Fruit fly (Drosophila melanogaster) whole organism, embryonic: ENCODE data around the gene MED15.
A peak's percentile ranks its signal among the peaks of the same experiment; 100 is the strongest.

Source experiments
- CG13123 ChIP-seq: fragments of 200-800 bp; sonication (Bioruptor generic); optimal IDR thresholded peaks from 2 replicates; lab custom pipeline; 2016; ENCODE audit warnings: missing biosample characterization, missing genetic modification characterization
- CG13296 ChIP-seq: fragments of 200-800 bp; sonication (Bioruptor generic); optimal IDR thresholded peaks from 3 replicates; lab custom pipeline; 2018; ENCODE audit warnings: missing biosample characterization, mild to moderate bottlenecking, missing genetic modification characterization
- CG13894 ChIP-seq: fragments of 200-800 bp; sonication (Bioruptor generic); optimal IDR thresholded peaks from 3 replicates; lab custom pipeline; 2018; ENCODE audit warnings: missing biosample characterization, mild to moderate bottlenecking, missing genetic modification characterization, moderate library complexity
- CG14965 ChIP-seq: fragments of 200-800 bp; sonication (Bioruptor generic); optimal IDR thresholded peaks from 2 replicates; lab custom pipeline; 2016; ENCODE audit warnings: missing biosample characterization, missing genetic modification characterization, borderline replicate concordance
- CG17568 ChIP-seq: fragments of 200-800 bp; sonication (Bioruptor generic); optimal IDR thresholded peaks from 2 replicates; lab custom pipeline; 2018; ENCODE audit warnings: missing biosample characterization, mild to moderate bottlenecking, missing genetic modification characterization, moderate library complexity
- CG17912 ChIP-seq: fragments of 200-800 bp; sonication (Bioruptor generic); optimal IDR thresholded peaks from 2 replicates; lab custom pipeline; 2018; ENCODE audit warnings: missing biosample characterization, mild to moderate bottlenecking, missing genetic modification characterization
- CG1792 ChIP-seq: fragments of 200-800 bp; sonication (Bioruptor generic); optimal IDR thresholded peaks from 2 replicates; lab custom pipeline; 2016; ENCODE audit warnings: missing biosample characterization, missing genetic modification characterization
- CG1832 ChIP-seq: fragments of 200-800 bp; sonication (Bioruptor generic); optimal IDR thresholded peaks from 2 replicates; lab custom pipeline; 2017; ENCODE audit warnings: missing biosample characterization, mild to moderate bottlenecking, missing genetic modification characterization, inconsistent platforms
- CG2712 ChIP-seq: fragments of 200-800 bp; optimal IDR thresholded peaks from 3 replicates; lab custom pipeline; 2019; ENCODE audit warnings: missing biosample characterization, mild to moderate bottlenecking, missing genetic modification characterization, moderate library complexity
- CG4820 ChIP-seq: fragments of 200-800 bp; sonication (Bioruptor generic); optimal IDR thresholded peaks from 3 replicates; lab custom pipeline; 2016; ENCODE audit warnings: missing biosample characterization, missing genetic modification characterization
- CG7372 ChIP-seq: fragments of 200-800 bp; sonication (Bioruptor generic); IDR thresholded peaks from 2 replicates; pipeline ENCODE4 v1.3.6; 2022; ENCODE audit warnings: missing biosample characterization, missing genetic modification characterization
- CG9437 ChIP-seq: fragments of 200-800 bp; sonication (Bioruptor generic); optimal IDR thresholded peaks from 2 replicates; lab custom pipeline; 2018; ENCODE audit warnings: missing biosample characterization, mild to moderate bottlenecking, missing genetic modification characterization
- CG9876 ChIP-seq: fragments of 200-800 bp; sonication (Bioruptor generic); optimal IDR thresholded peaks from 2 replicates; lab custom pipeline; 2016; ENCODE audit warnings: missing biosample characterization, missing genetic modification characterization
- ERR ChIP-seq: fragments of 200-800 bp; sonication (Bioruptor generic); optimal IDR thresholded peaks from 2 replicates; lab custom pipeline; 2016; ENCODE audit warnings: missing biosample characterization, missing genetic modification characterization
- Ets65A ChIP-seq: fragments of 200-800 bp; sonication (Bioruptor generic); peaks from one replicate; lab custom pipeline; 2016; ENCODE audit warnings: missing biosample characterization, missing genetic modification characterization
- Fer1 ChIP-seq: fragments of 200-800 bp; sonication (Bioruptor generic); optimal IDR thresholded peaks from 2 replicates; lab custom pipeline; 2017; ENCODE audit warnings: missing biosample characterization, mild to moderate bottlenecking, missing genetic modification characterization
- GATAe ChIP-seq: fragments of 200-800 bp; sonication (Bioruptor generic); conservative IDR thresholded peaks from 2 replicates; pipeline ENCODE4 v1.3.6; 2022; ENCODE audit warnings: missing biosample characterization, missing genetic modification characterization
- H2.0 ChIP-seq: fragments of 200-800 bp; sonication (Bioruptor generic); IDR thresholded peaks from 2 replicates; pipeline ENCODE4 v1.3.6; 2022; ENCODE audit warnings: missing biosample characterization, missing genetic modification characterization
- MTF-1 ChIP-seq: fragments of 200-800 bp; sonication (Bioruptor generic); optimal IDR thresholded peaks from 2 replicates; lab custom pipeline; 2018; ENCODE audit warnings: missing biosample characterization, mild to moderate bottlenecking, missing genetic modification characterization, borderline replicate concordance
- Med ChIP-seq: fragments of 200-800 bp; sonication (Bioruptor generic); peaks from one replicate; lab custom pipeline; 2016; ENCODE audit warnings: missing biosample characterization, missing genetic modification characterization, mild to moderate bottlenecking, inconsistent platforms, moderate library complexity
- Nf-YB ChIP-seq: fragments of 200-800 bp; sonication (Bioruptor generic); optimal IDR thresholded peaks from 3 replicates; lab custom pipeline; 2019; ENCODE audit warnings: missing biosample characterization, mild to moderate bottlenecking, missing genetic modification characterization, moderate library complexity
- Nf-YC ChIP-seq: fragments of 200-800 bp; optimal IDR thresholded peaks from 3 replicates; lab custom pipeline; 2019; ENCODE audit warnings: missing biosample characterization, mild to moderate bottlenecking, missing genetic modification characterization, moderate library complexity
- Ptx1 ChIP-seq: fragments of 200-800 bp; sonication (Bioruptor generic); IDR thresholded peaks from 2 replicates; pipeline ENCODE4 v1.3.6; 2022; ENCODE audit warnings: missing biosample characterization, missing genetic modification characterization
- Trl ChIP-seq, 3 experiments: fragments of >200 bp in 2 of 3; fragments of 200-800 bp in 1 of 3; sonication (Bioruptor generic) in 1 of 3; optimal IDR thresholded peaks; 2 replicates in 1 of 3; 3 replicates in 2 of 3; lab custom pipeline; 2016 to 2017; ENCODE audit warnings: missing biosample characterization in 1 of 3, missing genetic modification characterization in 1 of 3
- abd-A ChIP-seq: fragments of 200-800 bp; sonication (Bioruptor generic); optimal IDR thresholded peaks from 3 replicates; lab custom pipeline; 2019; ENCODE audit warnings: missing biosample characterization, mild to moderate bottlenecking, missing genetic modification characterization, moderate library complexity
- ara ChIP-seq: fragments of 200-800 bp; sonication (Bioruptor generic); IDR thresholded peaks from 2 replicates; pipeline ENCODE4 v1.3.6; 2022; ENCODE audit warnings: missing biosample characterization, missing genetic modification characterization
- ash1 ChIP-seq: fragments of 200-800 bp; sonication (Bioruptor generic); optimal IDR thresholded peaks from 2 replicates; lab custom pipeline; 2018; ENCODE audit warnings: missing biosample characterization, mild to moderate bottlenecking, missing genetic modification characterization
- chinmo ChIP-seq: fragments of 200-800 bp; sonication (Bioruptor generic); IDR thresholded peaks from 4 replicates; pipeline ENCODE4 v1.3.6; 2022; ENCODE audit warnings: missing biosample characterization, missing genetic modification characterization; ENCODE audit not compliant: partially characterized antibody
- crc ChIP-seq: fragments of 200-800 bp; sonication (Bioruptor generic); optimal IDR thresholded peaks from 2 replicates; lab custom pipeline; 2016; ENCODE audit warnings: missing biosample characterization, missing genetic modification characterization
- eve ChIP-seq, 2 experiments: fragments of >200 bp; optimal IDR thresholded peaks; 2 replicates each; lab custom pipeline; 2017; ENCODE audit warnings: missing biosample characterization in 2 of 2, missing genetic modification characterization in 2 of 2
- fd64A ChIP-seq: fragments of 200-800 bp; sonication (Bioruptor generic); optimal IDR thresholded peaks from 3 replicates; lab custom pipeline; 2018; ENCODE audit warnings: missing biosample characterization, mild to moderate bottlenecking, missing genetic modification characterization
- gcm ChIP-seq: fragments of 200-800 bp; sonication (Bioruptor generic); optimal IDR thresholded peaks from 2 replicates; lab custom pipeline; 2019; ENCODE audit warnings: missing biosample characterization, mild to moderate bottlenecking, missing genetic modification characterization, moderate library complexity
- grn ChIP-seq: fragments of 200-800 bp; sonication (Bioruptor generic); optimal IDR thresholded peaks from 3 replicates; lab custom pipeline; 2017; ENCODE audit warnings: missing biosample characterization, missing genetic modification characterization
- gro ChIP-seq: fragments of 200-800 bp; sonication (Bioruptor generic); optimal IDR thresholded peaks from 2 replicates; lab custom pipeline; 2016; ENCODE audit warnings: missing biosample characterization, missing genetic modification characterization
- hth ChIP-seq: fragments of >200 bp; optimal IDR thresholded peaks from 2 replicates; lab custom pipeline; 2017; ENCODE audit warnings: inconsistent platforms
- lov ChIP-seq, 2 experiments: fragments of 200-800 bp in 1 of 2; fragments of >200 bp in 1 of 2; sonication (Bioruptor generic) in 1 of 2; IDR thresholded peaks in 1 of 2; optimal IDR thresholded peaks in 1 of 2; 2 replicates in 1 of 2; 3 replicates in 1 of 2; pipeline versions ENCODE4 v1.3.6 to Lab custom; 2017 to 2022; ENCODE audit warnings: missing biosample characterization in 1 of 2, missing genetic modification characterization in 1 of 2
- mam ChIP-seq: fragments of 200-800 bp; sonication (Bioruptor generic); optimal IDR thresholded peaks from 3 replicates; lab custom pipeline; 2016; ENCODE audit warnings: missing biosample characterization, missing genetic modification characterization
- sens ChIP-seq: fragments of 200-800 bp; sonication (Bioruptor generic); peaks from one replicate; lab custom pipeline; 2016; ENCODE audit warnings: missing biosample characterization, missing genetic modification characterization
- tgo ChIP-seq: fragments of 200-800 bp; sonication (Bioruptor generic); IDR thresholded peaks from 3 replicates; pipeline ENCODE4 v1.3.6; 2022; ENCODE audit warnings: missing biosample characterization, missing genetic modification characterization
- zen ChIP-seq: fragments of 200-800 bp; sonication (Bioruptor generic); optimal IDR thresholded peaks from 3 replicates; lab custom pipeline; 2018; ENCODE audit warnings: missing biosample characterization, mild to moderate bottlenecking, missing genetic modification characterization, moderate library complexity

The MED15 gene

DNA sequence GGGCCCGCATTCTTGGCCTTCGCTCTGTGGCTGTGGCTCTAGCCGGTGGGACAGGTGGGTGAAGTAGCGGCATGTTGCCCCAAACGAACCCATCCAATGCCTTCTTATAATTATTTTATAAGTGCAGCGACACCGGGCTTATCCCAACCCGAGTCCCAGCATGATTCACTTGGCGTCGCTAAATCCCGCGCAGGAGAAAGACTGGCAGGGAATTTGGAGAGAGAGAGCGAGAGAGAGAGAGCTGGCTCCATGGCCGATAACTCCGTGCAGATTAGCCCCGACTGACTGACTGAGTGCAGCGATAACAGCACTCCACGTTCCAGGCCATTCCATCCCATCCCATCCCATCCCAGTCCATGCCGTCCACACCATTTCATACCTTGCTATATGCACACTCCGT is 28.8 kb downstream of the MED15 start:
- TF ChIP-seq ERR (no peak), Med (GFP tag; lab: Kevin White, UChicago) (peak; percentile 47), MTF-1 (GFP tag; lab: Kevin White, UChicago) (no peak), eve (GFP tag; optimal IDR thresholded peaks at IDR 0.05; lab: Kevin White, UChicago) (no peak), CG13296 (GFP tag; lab: Kevin White, UChicago) (no peak), zen (tag; lab: Kevin White, UChicago) (no peak), CG1832 (no peak), mam (GFP tag; lab: Kevin White, UChicago) (no peak), CG9437 (GFP tag; lab: Kevin White, UChicago) (no peak), sens (GFP tag; lab: Kevin White, UChicago) (peak; percentile 8), lov (optimal IDR thresholded peaks at IDR 0.05; lab: Kevin White, UChicago) (no peak), lov (GFP tag; IDR thresholded peaks at IDR 0.05; lab: Robert Waterston, UW) (no peak), tgo (GFP tag; lab: Robert Waterston, UW) (no peak), CG4820 (GFP tag; lab: Kevin White, UChicago) (no peak), Fer1 (no peak), Trl (optimal IDR thresholded peaks at IDR 0.05; lab: Kevin White, UChicago) (peak in 1 of 2 experiments; percentile 24), Trl (GFP tag; optimal IDR thresholded peaks at IDR 0.05; lab: Kevin White, UChicago) (no peak)

dm6 chr2L:505009-505408 is 32.2 kb downstream of the MED15 start:
- TF ChIP-seq gcm (GFP tag; lab: Kevin White, UChicago) (peak; percentile 85), H2.0 (no peak), Ets65A (GFP tag; lab: Kevin White, UChicago) (peak; percentile 7), hth (lab: Kevin White, UChicago) (no peak), CG17568 (GFP tag; lab: Kevin White, UChicago) (no peak), Ptx1 (GFP tag; lab: Robert Waterston, UW) (no peak), Nf-YC (tag; lab: Kevin White, UChicago) (peak; percentile 92), Nf-YB (GFP tag; lab: Kevin White, UChicago) (peak; percentile 93), crc (no peak), gro (GFP tag; lab: Kevin White, UChicago) (no peak), GATAe (peak; percentile 66), grn (peak; percentile 54), CG1792 (GFP tag; lab: Kevin White, UChicago) (no peak), CG2712 (tag; lab: Kevin White, UChicago) (no peak), ara (GFP tag; lab: Robert Waterston, UW) (no peak)

DNA sequence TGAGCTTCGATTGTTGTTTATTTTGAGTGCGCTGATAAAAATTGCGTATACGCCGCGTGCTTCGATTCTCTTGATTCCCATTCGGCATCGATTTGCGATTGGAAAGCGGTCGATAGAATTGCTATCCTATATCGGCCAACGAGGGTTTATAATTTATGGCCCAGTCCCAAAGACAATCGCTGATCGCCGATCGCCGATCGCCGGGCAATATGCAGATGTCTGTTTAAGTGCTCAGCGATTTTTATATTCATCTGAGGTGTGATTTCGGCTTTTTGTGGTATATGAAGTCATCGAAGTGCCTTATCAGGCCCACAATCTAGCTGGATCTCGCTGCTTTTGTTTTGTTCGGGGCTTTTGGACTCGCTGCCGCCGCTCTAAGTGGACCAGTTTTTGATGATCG is 33.6 kb downstream of the MED15 start:
- TF ChIP-seq ash1 (GFP tag; lab: Kevin White, UChicago) (no peak), fd64A (no peak), CG13123 (GFP tag; lab: Kevin White, UChicago) (no peak), chinmo (0 out of 4 replicates have a peak, but pooled peaks have one; percentile 36), grn (peak; percentile 72), CG17912 (GFP tag; lab: Kevin White, UChicago) (no peak), CG13894 (tag; lab: Kevin White, UChicago) (peak; percentile 80), CG9876 (GFP tag; lab: Kevin White, UChicago) (no peak), CG14965 (no peak), abd-A (tag; lab: Kevin White, UChicago) (peak; percentile 43), CG7372 (GFP tag; lab: Robert Waterston, UW) (peak; percentile 46; the same call in 1 of the 2 replicates)
